Worm (Caenorhabditis elegans) whole organism, late embryonic: ENCODE data around the gene C35D6.4.

Experiments
- C08G9.2 ChIP-seq: sonication (generic microtip); optimal IDR thresholded peaks from 2 replicates; lab custom pipeline; 2016; ENCODE audit warnings: mild to moderate bottlenecking, missing genetic modification characterization, moderate library complexity, missing compliant biosample characterization
- K02D7.2 ChIP-seq: sonication (generic microtip); optimal IDR thresholded peaks from 2 replicates; lab custom pipeline; 2017; ENCODE audit warnings: mild to moderate bottlenecking, missing genetic modification characterization, missing compliant biosample characterization
- K09A11.1 ChIP-seq: sonication (generic microtip); optimal IDR thresholded peaks from 2 replicates; lab custom pipeline; 2017; ENCODE audit warnings: antibody characterized with exemption, mild to moderate bottlenecking, missing genetic modification characterization, missing compliant biosample characterization; ENCODE audit not compliant: insufficient read depth
- Y22D7AL.16 ChIP-seq: sonication (generic microtip); optimal IDR thresholded peaks from 2 replicates; lab custom pipeline; 2016; ENCODE audit warnings: missing genetic modification characterization, missing compliant biosample characterization
- ahr-1 ChIP-seq: sonication (generic microtip); optimal IDR thresholded peaks from 2 replicates; lab custom pipeline; 2016; ENCODE audit warnings: missing genetic modification characterization, missing compliant biosample characterization
- ceh-14 ChIP-seq: sonication (generic microtip); optimal IDR thresholded peaks from 2 replicates; lab custom pipeline; 2016; ENCODE audit warnings: missing genotype, missing genetic modification characterization, missing compliant biosample characterization
- ceh-18 ChIP-seq: sonication (generic microtip); optimal IDR thresholded peaks from 2 replicates; lab custom pipeline; 2016; ENCODE audit warnings: missing genetic modification characterization, missing compliant biosample characterization
- ceh-22 ChIP-seq: sonication (generic microtip); optimal IDR thresholded peaks from 2 replicates; lab custom pipeline; 2017; ENCODE audit warnings: missing biosample characterization, missing genetic modification characterization
- ceh-24 ChIP-seq: sonication (generic microtip); optimal IDR thresholded peaks from 2 replicates; lab custom pipeline; 2016; ENCODE audit warnings: mild to moderate bottlenecking, missing genetic modification characterization, missing compliant biosample characterization
- ceh-30 ChIP-seq: fragments of 150-350 bp; optimal IDR thresholded peaks from 2 replicates; lab custom pipeline; 2014; ENCODE audit warnings: missing biosample characterization, missing genetic modification characterization
- ceh-31 ChIP-seq: sonication (generic microtip); optimal IDR thresholded peaks from 2 replicates; lab custom pipeline; 2016; ENCODE audit warnings: missing genetic modification characterization, missing compliant biosample characterization
- ceh-34 ChIP-seq: sonication (generic microtip); optimal IDR thresholded peaks from 2 replicates; lab custom pipeline; 2016; ENCODE audit warnings: mild to moderate bottlenecking, missing genetic modification characterization, missing compliant biosample characterization
- ceh-48 ChIP-seq: sonication (generic microtip); optimal IDR thresholded peaks from 2 replicates; lab custom pipeline; 2016; ENCODE audit warnings: missing genetic modification characterization, inconsistent platforms, missing compliant biosample characterization
- ceh-6 ChIP-seq: fragments of 200-800 bp; sonication (Bioruptor generic); optimal IDR thresholded peaks from 2 replicates; lab custom pipeline; 2018; ENCODE audit warnings: mild to moderate bottlenecking, missing genetic modification characterization, missing compliant biosample characterization
- dmd-4 ChIP-seq: sonication (generic microtip); optimal IDR thresholded peaks from 2 replicates; lab custom pipeline; 2016; ENCODE audit warnings: borderline replicate concordance, missing genetic modification characterization, missing compliant biosample characterization
- elt-2 ChIP-seq: sonication (generic microtip); optimal IDR thresholded peaks from 2 replicates; lab custom pipeline; 2016; ENCODE audit warnings: missing genetic modification reagents, missing genetic modification characterization, missing compliant biosample characterization
- elt-4 ChIP-seq: sonication (generic microtip); optimal IDR thresholded peaks from 2 replicates; lab custom pipeline; 2016; ENCODE audit warnings: missing genetic modification characterization, missing compliant biosample characterization
- ets-4 ChIP-seq: sonication (generic microtip); optimal IDR thresholded peaks from 2 replicates; lab custom pipeline; 2016; ENCODE audit warnings: missing genetic modification characterization, missing compliant biosample characterization
- eyg-1 ChIP-seq: sonication (generic microtip); optimal IDR thresholded peaks from 2 replicates; lab custom pipeline; 2016; ENCODE audit warnings: missing genotype, missing genetic modification characterization, missing compliant biosample characterization
- fax-1 ChIP-seq: sonication (generic microtip); optimal IDR thresholded peaks from 2 replicates; lab custom pipeline; 2016; ENCODE audit warnings: missing genotype, missing genetic modification characterization, missing compliant biosample characterization
- fkh-10 ChIP-seq: fragments of 150-350 bp; optimal IDR thresholded peaks from 2 replicates; lab custom pipeline; 2014; ENCODE audit warnings: missing biosample characterization, missing genetic modification reagents, missing genetic modification characterization
- fkh-6 ChIP-seq: sonication (generic microtip); optimal IDR thresholded peaks from 2 replicates; lab custom pipeline; 2016; ENCODE audit warnings: missing genetic modification characterization, missing compliant biosample characterization
- gmeb-2 ChIP-seq: sonication (generic microtip); optimal IDR thresholded peaks from 2 replicates; lab custom pipeline; 2016; ENCODE audit warnings: missing genetic modification characterization, inconsistent platforms, missing compliant biosample characterization
- hlh-13 ChIP-seq: fragments of 200-800 bp; sonication (Bioruptor generic); optimal IDR thresholded peaks from 2 replicates; lab custom pipeline; 2018; ENCODE audit warnings: mild to moderate bottlenecking, missing genetic modification characterization, missing compliant biosample characterization
- hlh-6 ChIP-seq: sonication (generic microtip); optimal IDR thresholded peaks from 2 replicates; lab custom pipeline; 2016; ENCODE audit warnings: missing genotype, missing genetic modification characterization, missing compliant biosample characterization
- hlh-8 ChIP-seq: sonication (generic microtip); optimal IDR thresholded peaks from 2 replicates; lab custom pipeline; 2016; ENCODE audit warnings: missing genotype, missing genetic modification characterization, missing compliant biosample characterization
- mec-3 ChIP-seq: sonication (generic microtip); optimal IDR thresholded peaks from 2 replicates; lab custom pipeline; 2016; ENCODE audit warnings: borderline replicate concordance, missing genetic modification characterization, missing compliant biosample characterization
- nhr-11 ChIP-seq: fragments of 150-350 bp; optimal IDR thresholded peaks from 2 replicates; lab custom pipeline; 2014; ENCODE audit warnings: missing biosample characterization, missing genetic modification characterization
- npax-4 ChIP-seq: sonication (generic microtip); optimal IDR thresholded peaks from 2 replicates; lab custom pipeline; 2016; ENCODE audit warnings: missing genetic modification characterization, missing compliant biosample characterization
- odd-2 ChIP-seq: sonication (generic microtip); optimal IDR thresholded peaks from 2 replicates; lab custom pipeline; 2017; ENCODE audit warnings: antibody characterized with exemption, mild to moderate bottlenecking, missing genetic modification characterization, missing compliant biosample characterization
- pat-9 ChIP-seq: fragments of 200-800 bp; sonication (Bioruptor generic); optimal IDR thresholded peaks from 2 replicates; lab custom pipeline; 2018; ENCODE audit warnings: mild to moderate bottlenecking, missing genetic modification characterization, moderate library complexity, missing compliant biosample characterization
- pax-1 ChIP-seq: fragments of 150-350 bp; optimal IDR thresholded peaks from 2 replicates; lab custom pipeline; 2014; ENCODE audit warnings: missing biosample characterization, missing genetic modification characterization
- pha-4 ChIP-seq: fragments of 150-350 bp; optimal IDR thresholded peaks from 2 replicates; lab custom pipeline; 2018; ENCODE audit warnings: missing biosample characterization, missing genetic modification reagents, missing genetic modification characterization
- pqm-1 ChIP-seq: sonication (generic microtip); optimal IDR thresholded peaks from 2 replicates; lab custom pipeline; 2016; ENCODE audit warnings: missing genetic modification characterization, missing compliant biosample characterization
- pros-1 ChIP-seq: fragments of 150-350 bp; optimal IDR thresholded peaks from 2 replicates; lab custom pipeline; 2014; ENCODE audit warnings: missing biosample characterization, missing genetic modification reagents, missing genetic modification characterization
- sox-2 ChIP-seq: fragments of 200-800 bp; sonication (Bioruptor generic); IDR thresholded peaks from 2 replicates; pipeline ENCODE4 v1.3.6; 2022; ENCODE audit warnings: missing genetic modification reagents, missing genetic modification characterization, missing compliant biosample characterization
- sox-4 ChIP-seq: sonication (generic microtip); optimal IDR thresholded peaks from 2 replicates; lab custom pipeline; 2017; ENCODE audit warnings: mild to moderate bottlenecking, missing genetic modification characterization, inconsistent platforms, missing compliant biosample characterization
- tbx-7 ChIP-seq: sonication (generic microtip); optimal IDR thresholded peaks from 2 replicates; lab custom pipeline; 2016; ENCODE audit warnings: missing genotype, missing genetic modification characterization, missing compliant biosample characterization
- ttx-3 ChIP-seq: sonication (generic microtip); optimal IDR thresholded peaks from 2 replicates; lab custom pipeline; 2016; ENCODE audit warnings: missing genetic modification reagents, missing genetic modification characterization, missing compliant biosample characterization
- unc-3 ChIP-seq, 2 experiments: fragments of 200-800 bp in 1 of 2; sonication (Bioruptor generic) in 1 of 2; sonication (generic microtip) in 1 of 2; conservative IDR thresholded peaks in 1 of 2; optimal IDR thresholded peaks in 1 of 2; 2 replicates each; pipeline versions ENCODE4 v1.3.6 to Lab custom; 2016 to 2022; ENCODE audit warnings: missing compliant biosample characterization in 2 of 2, missing genetic modification characterization in 2 of 2, missing genetic modification reagents in 1 of 2
- unc-42 ChIP-seq: sonication (generic microtip); optimal IDR thresholded peaks from 2 replicates; lab custom pipeline; 2016; ENCODE audit warnings: missing genotype, missing genetic modification characterization, missing compliant biosample characterization
- zip-5 ChIP-seq: sonication (generic microtip); optimal IDR thresholded peaks from 2 replicates; lab custom pipeline; 2016; ENCODE audit warnings: missing genetic modification characterization, missing compliant biosample characterization
- ztf-16 ChIP-seq: sonication (generic microtip); optimal IDR thresholded peaks from 2 replicates; lab custom pipeline; 2017; ENCODE audit warnings: missing genetic modification characterization, missing compliant biosample characterization

The C35D6.4 gene

ce11 chrIV:16381933-16382591 lies 31.3 kb downstream of the C35D6.4 start, which contains the start of gene Y7A9D.1 (continued):
- TF ChIP-seq zip-5 (tag; lab: Kevin White, UChicago) = no peak
- TF ChIP-seq tbx-7 (tag; lab: Kevin White, UChicago) = no peak
- peak; percentile 23 for TF ChIP-seq ceh-48 (tag; lab: Kevin White, UChicago)
- peak; percentile 43 for TF ChIP-seq sox-2 (GFP tag; lab: Robert Waterston, UW)
- TF ChIP-seq fkh-6 (tag; lab: Kevin White, UChicago) = peak; percentile 11
- peak; percentile 70 for TF ChIP-seq ceh-34 (tag; lab: Kevin White, UChicago)
- peak; percentile 18 for TF ChIP-seq ttx-3 (tag; lab: Kevin White, UChicago)
- TF ChIP-seq elt-4 (tag; lab: Kevin White, UChicago) = peak; percentile 45
- no peak for TF ChIP-seq eyg-1
- TF ChIP-seq C08G9.2 = peak; percentile 59
- TF ChIP-seq K02D7.2 (tag; lab: Kevin White, UChicago) = no peak
- TF ChIP-seq K09A11.1 (tag; lab: Kevin White, UChicago) = peak; percentile 40
- no peak for TF ChIP-seq ahr-1 (tag; lab: Kevin White, UChicago)
- TF ChIP-seq fax-1 (tag; lab: Kevin White, UChicago) = no peak
- TF ChIP-seq ceh-22 (tag; lab: Kevin White, UChicago) = peak; percentile 15
- TF ChIP-seq ceh-14 (tag; lab: Kevin White, UChicago) = peak; percentile 20
- TF ChIP-seq Y22D7AL.16 (tag; lab: Kevin White, UChicago) = peak; percentile 75
- TF ChIP-seq ceh-24 (tag; lab: Kevin White, UChicago) = no peak
- TF ChIP-seq ztf-16 (tag; lab: Kevin White, UChicago) = peak; percentile 49
- no peak for TF ChIP-seq pax-1 (tag; lab: Kevin White, UChicago)
- TF ChIP-seq ceh-30 (tag; lab: Kevin White, UChicago) = no peak
- peak; percentile 81 for TF ChIP-seq elt-2 (tag; lab: Kevin White, UChicago)
- TF ChIP-seq unc-42 = no peak
- no peak for TF ChIP-seq fkh-10 (GFP tag; lab: Kevin White, UChicago)
- TF ChIP-seq pat-9 (tag; lab: Kevin White, UChicago) = peak; percentile 78
- TF ChIP-seq ceh-6 (GFP tag; lab: Kevin White, UChicago) = peak; percentile 77
- TF ChIP-seq ceh-18 (tag; lab: Kevin White, UChicago) = peak; percentile 49
- TF ChIP-seq npax-4 (tag; lab: Kevin White, UChicago) = no peak
- peak; percentile 52 for TF ChIP-seq sox-4 (tag; lab: Kevin White, UChicago)
- TF ChIP-seq hlh-13 (GFP tag; lab: Kevin White, UChicago) = peak; percentile 9
- no peak for TF ChIP-seq pros-1
- peak; percentile 56 for TF ChIP-seq gmeb-2 (tag; lab: Kevin White, UChicago)
- no peak for TF ChIP-seq ets-4 (tag; lab: Kevin White, UChicago)
- no peak for TF ChIP-seq pqm-1 (tag; lab: Kevin White, UChicago)
- TF ChIP-seq hlh-8 = peak; percentile 46
- TF ChIP-seq ceh-31 = peak; percentile 61
- peak; percentile 83 for TF ChIP-seq hlh-6 (tag; lab: Kevin White, UChicago)
- TF ChIP-seq mec-3 (tag; lab: Kevin White, UChicago) = no peak
- TF ChIP-seq pha-4 = no peak

DNA sequence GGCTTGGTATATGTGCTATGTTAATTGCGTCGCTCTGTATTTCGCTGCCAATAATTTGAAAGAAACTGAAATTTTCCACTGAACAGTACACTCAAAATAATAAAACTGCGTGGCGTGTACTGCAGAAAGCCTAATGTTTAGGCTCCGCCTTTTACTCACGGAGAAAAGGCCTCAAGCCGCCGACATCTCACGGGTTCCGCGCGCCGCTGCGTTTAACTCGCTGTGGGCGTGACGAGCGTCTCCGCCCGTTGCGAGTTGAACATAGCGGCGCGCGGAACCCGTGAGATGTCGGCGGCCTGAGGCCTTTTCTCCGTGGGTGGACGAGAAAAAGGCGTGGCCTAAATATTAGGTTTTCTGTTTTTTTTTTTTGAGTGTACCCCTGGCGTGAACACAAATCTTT lies 33.9 kb downstream of the C35D6.4 start:
- no peak for TF ChIP-seq C08G9.2
- no peak for TF ChIP-seq unc-3 (GFP tag; conservative IDR thresholded peaks at IDR 0.05; lab: Robert Waterston, UW)
- TF ChIP-seq unc-3 (tag; optimal IDR thresholded peaks at IDR 0.05; lab: Kevin White, UChicago) = no peak
- no peak for TF ChIP-seq ceh-34 (tag; lab: Kevin White, UChicago)
- TF ChIP-seq odd-2 (tag; lab: Kevin White, UChicago) = no peak
- TF ChIP-seq pax-1 (tag; lab: Kevin White, UChicago) = no peak
- no peak for TF ChIP-seq hlh-13 (GFP tag; lab: Kevin White, UChicago)
- no peak for TF ChIP-seq nhr-11
- no peak for TF ChIP-seq dmd-4
- no peak for TF ChIP-seq fax-1 (tag; lab: Kevin White, UChicago)
- TF ChIP-seq ahr-1 (tag; lab: Kevin White, UChicago) = no peak
- TF ChIP-seq, all 69 proteins: peak for 0
